Worm (Caenorhabditis elegans) whole organism, L2 larva: ENCODE data around the gene ubc-19.
A peak's percentile ranks its signal among the peaks of the same experiment; 100 is the strongest.

Source experiments
- C34F6.9 ChIP-seq: fragments of 150-350 bp; optimal IDR thresholded peaks from 2 replicates; lab custom pipeline; 2014; ENCODE audit warnings: missing biosample characterization, missing genetic modification characterization
- F13H6.1 ChIP-seq: sonication (generic microtip); optimal IDR thresholded peaks from 2 replicates; lab custom pipeline; 2016; ENCODE audit warnings: missing genetic modification characterization, missing compliant biosample characterization
- R02D3.7 ChIP-seq: fragments of 150-350 bp; optimal IDR thresholded peaks from 2 replicates; lab custom pipeline; 2014; ENCODE audit warnings: missing biosample characterization, missing genetic modification characterization
- ZK546.5 ChIP-seq: sonication (generic microtip); optimal IDR thresholded peaks from 2 replicates; lab custom pipeline; 2017; ENCODE audit warnings: missing biosample characterization, missing genetic modification characterization
- aly-2 ChIP-seq: fragments of 150-350 bp; optimal IDR thresholded peaks from 2 replicates; lab custom pipeline; 2014; ENCODE audit warnings: missing biosample characterization, missing genetic modification characterization
- ama-1 ChIP-seq: fragments of 150-350 bp; optimal IDR thresholded peaks from 2 replicates; lab custom pipeline; 2018; ENCODE audit warnings: inconsistent platforms
- blmp-1 ChIP-seq: sonication (generic microtip); optimal IDR thresholded peaks from 2 replicates; lab custom pipeline; 2017; ENCODE audit warnings: missing genetic modification characterization, mild to moderate bottlenecking, missing compliant biosample characterization, antibody characterized with exemption, moderate library complexity; ENCODE audit not compliant: insufficient read depth
- ceh-16 ChIP-seq: fragments of 150-350 bp; optimal IDR thresholded peaks from 2 replicates; lab custom pipeline; 2014; ENCODE audit warnings: missing biosample characterization, missing genetic modification characterization
- ceh-82 ChIP-seq: fragments of 150-350 bp; optimal IDR thresholded peaks from 2 replicates; lab custom pipeline; 2014; ENCODE audit warnings: missing biosample characterization, missing genetic modification characterization
- crh-2 ChIP-seq: sonication (generic microtip); optimal IDR thresholded peaks from 2 replicates; lab custom pipeline; 2017; ENCODE audit warnings: missing biosample characterization, missing genetic modification characterization
- elt-1 ChIP-seq: fragments of 150-350 bp; optimal IDR thresholded peaks from 2 replicates; lab custom pipeline; 2014; ENCODE audit warnings: missing biosample characterization, missing genetic modification characterization
- elt-3 ChIP-seq: sonication (generic microtip); optimal IDR thresholded peaks from 2 replicates; lab custom pipeline; 2017; ENCODE audit warnings: missing biosample characterization, missing genetic modification characterization
- fos-1 ChIP-seq: fragments of 150-350 bp; optimal IDR thresholded peaks from 2 replicates; lab custom pipeline; 2014; ENCODE audit warnings: missing biosample characterization, missing genetic modification characterization
- gmeb-1 ChIP-seq: fragments of 150-350 bp; optimal IDR thresholded peaks from 2 replicates; lab custom pipeline; 2014; ENCODE audit warnings: missing biosample characterization, missing genetic modification characterization
- lin-11 ChIP-seq: fragments of 150-350 bp; sonication (generic microtip); optimal IDR thresholded peaks from 2 replicates; lab custom pipeline; 2014; ENCODE audit warnings: missing biosample characterization, missing genetic modification characterization, inconsistent platforms, mixed read lengths
- lin-13 ChIP-seq: fragments of 150-350 bp; optimal IDR thresholded peaks from 2 replicates; lab custom pipeline; 2014; ENCODE audit warnings: missing biosample characterization, missing genetic modification reagents, missing genetic modification characterization
- lin-39 ChIP-seq: fragments of 150-350 bp; optimal IDR thresholded peaks from 2 replicates; lab custom pipeline; 2014; ENCODE audit warnings: missing biosample characterization, missing genetic modification reagents, missing genetic modification characterization
- lsy-2 ChIP-seq, 2 experiments: fragments of 150-350 bp in 1 of 2; sonication (generic microtip) in 1 of 2; optimal IDR thresholded peaks; 2 replicates each; lab custom pipeline; 2014 to 2017; ENCODE audit warnings: missing biosample characterization in 2 of 2, missing genetic modification characterization in 2 of 2
- mab-5 ChIP-seq: fragments of 150-350 bp; optimal IDR thresholded peaks from 2 replicates; lab custom pipeline; 2014; ENCODE audit warnings: missing biosample characterization, missing genetic modification characterization
- mbf-1 ChIP-seq: sonication (generic microtip); optimal IDR thresholded peaks from 2 replicates; lab custom pipeline; 2017; ENCODE audit warnings: missing biosample characterization, missing genetic modification characterization
- mdl-1 ChIP-seq, 2 experiments: fragments of 150-350 bp in 1 of 2; sonication (generic microtip) in 1 of 2; optimal IDR thresholded peaks; 2 replicates each; lab custom pipeline; 2017; ENCODE audit warnings: missing biosample characterization in 2 of 2, missing genetic modification characterization in 2 of 2
- nhr-10 ChIP-seq: sonication (generic microtip); optimal IDR thresholded peaks from 2 replicates; lab custom pipeline; 2017; ENCODE audit warnings: missing biosample characterization, missing genetic modification characterization
- nhr-11 ChIP-seq: fragments of 150-350 bp; optimal IDR thresholded peaks from 2 replicates; lab custom pipeline; 2014; ENCODE audit warnings: missing biosample characterization, missing genetic modification characterization
- nhr-129 ChIP-seq: fragments of 150-350 bp; optimal IDR thresholded peaks from 2 replicates; lab custom pipeline; 2014; ENCODE audit warnings: missing biosample characterization, missing genetic modification characterization
- nhr-21 ChIP-seq: fragments of 150-350 bp; optimal IDR thresholded peaks from 2 replicates; lab custom pipeline; 2014; ENCODE audit warnings: missing biosample characterization, missing genetic modification characterization
- nhr-25 ChIP-seq: fragments of 150-350 bp; sonication (generic microtip); optimal IDR thresholded peaks from 3 replicates; lab custom pipeline; 2014; ENCODE audit warnings: missing biosample characterization, missing genetic modification characterization
- nhr-6 ChIP-seq: fragments of 150-350 bp; optimal IDR thresholded peaks from 2 replicates; lab custom pipeline; 2014; ENCODE audit warnings: missing biosample characterization, missing genetic modification characterization
- nhr-77 ChIP-seq: fragments of 150-350 bp; optimal IDR thresholded peaks from 2 replicates; lab custom pipeline; 2014; ENCODE audit warnings: missing biosample characterization, missing genetic modification characterization
- peb-1 ChIP-seq: fragments of 150-350 bp; optimal IDR thresholded peaks from 2 replicates; lab custom pipeline; 2014; ENCODE audit warnings: missing biosample characterization, missing genetic modification characterization
- sem-4 ChIP-seq: fragments of 150-350 bp; optimal IDR thresholded peaks from 2 replicates; lab custom pipeline; 2014; ENCODE audit warnings: missing biosample characterization, missing genetic modification reagents, missing genetic modification characterization
- skn-1 ChIP-seq: sonication (generic microtip); optimal IDR thresholded peaks from 2 replicates; lab custom pipeline; 2017; ENCODE audit warnings: missing biosample characterization, missing genetic modification characterization
- sma-3 ChIP-seq: sonication (generic microtip); optimal IDR thresholded peaks from 2 replicates; lab custom pipeline; 2016; ENCODE audit warnings: missing genetic modification reagents, missing genetic modification characterization, missing compliant biosample characterization
- sma-9 ChIP-seq, 2 experiments: fragments of 150-350 bp in 1 of 2; sonication (generic microtip) in 1 of 2; optimal IDR thresholded peaks; 2 replicates each; lab custom pipeline; 2014 to 2016; ENCODE audit warnings: missing genetic modification characterization in 2 of 2, mild to moderate bottlenecking in 1 of 2, missing biosample characterization in 1 of 2, missing compliant biosample characterization in 1 of 2, missing genetic modification reagents in 1 of 2, moderate library complexity in 1 of 2
- snpc-4 ChIP-seq: fragments of 150-350 bp; optimal IDR thresholded peaks from 2 replicates; lab custom pipeline; 2014; ENCODE audit warnings: missing biosample characterization, missing genetic modification characterization
- unc-39 ChIP-seq: fragments of 150-350 bp; optimal IDR thresholded peaks from 2 replicates; lab custom pipeline; 2014; ENCODE audit warnings: missing biosample characterization, missing genetic modification characterization
- unc-55 ChIP-seq: fragments of 150-350 bp; sonication (generic microtip); optimal IDR thresholded peaks from 3 replicates; lab custom pipeline; 2014; ENCODE audit warnings: missing biosample characterization, missing genetic modification reagents, missing genetic modification characterization
- zag-1 ChIP-seq: fragments of 150-350 bp; optimal IDR thresholded peaks from 2 replicates; lab custom pipeline; 2014; ENCODE audit warnings: missing biosample characterization, missing genetic modification characterization
- ztf-1 ChIP-seq: fragments of 200-800 bp; sonication (Bioruptor generic); conservative IDR thresholded peaks from 2 replicates; pipeline ENCODE4 v1.3.6; 2022; ENCODE audit warnings: missing genetic modification characterization, missing compliant biosample characterization
- ztf-11 ChIP-seq: sonication (generic microtip); optimal IDR thresholded peaks from 2 replicates; lab custom pipeline; 2017; ENCODE audit warnings: missing biosample characterization, missing genetic modification characterization

ubc-19 gene

DNA sequence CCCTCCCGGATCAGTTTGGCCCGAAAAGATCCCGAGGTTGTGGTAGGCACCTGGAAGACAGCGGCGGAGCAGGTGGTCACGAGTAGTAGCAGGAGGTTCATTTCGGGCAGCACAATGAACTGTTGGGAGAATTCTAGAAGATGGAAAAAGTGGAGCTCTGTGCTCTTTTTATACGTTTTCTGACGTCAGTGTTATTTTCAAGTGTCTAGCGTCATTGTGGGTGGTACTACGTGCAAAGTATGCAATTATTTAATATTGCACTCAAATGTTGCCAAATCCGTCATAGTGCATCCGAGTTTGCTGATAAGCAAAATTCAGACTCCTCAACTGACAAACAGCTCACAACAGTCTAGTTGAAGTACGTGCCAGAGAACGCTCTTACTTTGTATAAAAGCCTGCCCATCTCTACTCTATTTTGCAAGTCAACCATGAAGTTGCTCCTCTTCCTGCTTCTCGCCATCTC lies 42.0 kb upstream of the ubc-19 start, which contains the start of the genes asp-18 and scl-19:
asp-18 (minus strand) TSS at position 101 of the 463 bp plus-strand sequence.
scl-19 (plus strand) TSS at position 413 of the 463 bp plus-strand sequence.
- TF ChIP-seq unc-39 (tag; lab: Kevin White, UChicago) (no peak), elt-3 (no peak), skn-1 (tag; lab: Kevin White, UChicago) (no peak), F13H6.1 (tag; lab: Kevin White, UChicago) (no peak), ztf-11 (tag; lab: Kevin White, UChicago) (no peak), nhr-11 (tag; lab: Kevin White, UChicago) (no peak), lsy-2 (tag; optimal IDR thresholded peaks at IDR 0.05; lab: Kevin White, UChicago) (no peak), R02D3.7 (no peak), ztf-1 (GFP tag; lab: Robert Waterston, UW) (no peak), fos-1 (no peak), aly-2 (tag; lab: Kevin White, UChicago) (no peak), sma-3 (GFP tag; lab: Kevin White, UChicago) (no peak), zag-1 (no peak), sma-9 (GFP tag; optimal IDR thresholded peaks at IDR 0.05; lab: Kevin White, UChicago) (no peak), sma-9 (tag; optimal IDR thresholded peaks at IDR 0.05; lab: Kevin White, UChicago) (no peak), nhr-21 (tag; lab: Kevin White, UChicago) (no peak), ceh-82 (tag; lab: Kevin White, UChicago) (no peak), sem-4 (tag; lab: Kevin White, UChicago) (no peak), nhr-25 (tag; lab: Kevin White, UChicago) (no peak), ZK546.5 (tag; lab: Kevin White, UChicago) (no peak)

DNA sequence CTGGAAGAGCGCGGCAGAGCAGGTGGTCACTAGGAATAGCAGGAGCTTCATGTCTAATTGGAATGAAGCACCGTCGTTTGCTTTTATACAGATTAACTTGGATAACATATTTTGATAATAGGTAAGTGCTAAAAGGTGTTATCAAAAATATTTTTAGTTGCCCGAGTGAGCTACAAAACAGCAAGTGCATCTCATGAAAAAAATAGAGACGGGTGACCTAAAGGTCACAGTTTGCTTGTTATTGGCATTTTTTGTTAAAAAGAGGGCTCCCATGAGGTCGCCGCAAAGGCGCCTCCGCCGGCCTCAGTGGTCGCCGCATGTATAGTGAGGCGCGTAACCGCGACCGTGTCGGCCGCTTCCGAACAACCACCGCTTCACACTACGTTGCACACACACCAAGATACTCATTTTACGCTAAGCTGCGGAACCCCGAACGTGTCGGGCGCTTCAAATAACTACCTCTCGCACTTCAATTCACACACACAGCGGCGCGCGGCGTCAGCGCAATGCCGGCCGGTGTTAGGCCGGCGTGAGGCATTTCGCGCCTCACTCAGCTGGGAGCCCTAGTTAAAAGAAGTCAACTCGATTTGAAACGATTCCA lies 39.9 kb upstream of the ubc-19 start, which contains the start of gene asp-19:
asp-19 (minus strand) TSS at position 51 of the 601 bp plus-strand sequence.
- no peak for TF ChIP-seq ztf-1 (GFP tag; lab: Robert Waterston, UW)
- TF ChIP-seq peb-1 (tag; lab: Kevin White, UChicago) = no peak

DNA sequence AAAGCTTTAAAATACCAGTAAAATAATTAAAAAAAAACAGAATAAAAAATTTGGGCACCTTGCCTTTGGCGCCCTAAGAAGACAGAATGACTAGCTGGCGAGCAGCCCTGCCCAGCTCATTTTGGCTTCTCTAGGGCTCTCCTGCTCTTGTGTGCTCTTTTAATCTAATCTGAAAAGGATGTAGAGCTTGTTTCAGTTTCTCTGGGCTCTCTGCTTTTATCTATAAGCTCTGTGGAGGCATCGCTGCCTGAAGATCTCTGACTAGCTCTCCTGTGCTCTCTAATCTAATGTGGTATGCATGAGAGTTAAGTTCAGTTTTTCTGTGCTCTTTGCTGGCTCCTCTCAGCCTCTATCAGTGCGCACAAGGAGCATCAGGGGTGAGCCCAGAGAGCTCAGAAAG lies 36.3 kb upstream of the ubc-19 start:
- TF ChIP-seq mbf-1 (tag; lab: Kevin White, UChicago) = no peak
- TF ChIP-seq unc-55 (GFP tag; lab: Kevin White, UChicago) = peak; percentile 23
- TF ChIP-seq ZK546.5 (tag; lab: Kevin White, UChicago) = no peak
- TF ChIP-seq ztf-11 (tag; lab: Kevin White, UChicago) = no peak
- no peak for TF ChIP-seq zag-1
- TF ChIP-seq C34F6.9 (tag; lab: Kevin White, UChicago) = peak; percentile 21

ce11 chrV:18724076-18724475 lies 34.5 kb upstream of the ubc-19 start:
- TF ChIP-seq peb-1 (tag; lab: Kevin White, UChicago) = no peak
- TF ChIP-seq skn-1 (tag; lab: Kevin White, UChicago) = no peak
- no peak for TF ChIP-seq nhr-11 (tag; lab: Kevin White, UChicago)
- TF ChIP-seq unc-39 (tag; lab: Kevin White, UChicago) = no peak
- TF ChIP-seq blmp-1 (tag; lab: Kevin White, UChicago) = no peak
- no peak for TF ChIP-seq gmeb-1 (tag; lab: Kevin White, UChicago)
- no peak for TF ChIP-seq nhr-129
- no peak for TF ChIP-seq unc-55 (GFP tag; lab: Kevin White, UChicago)
- TF ChIP-seq ceh-16 (tag; lab: Kevin White, UChicago) = no peak
- TF ChIP-seq mab-5 (tag; lab: Kevin White, UChicago) = no peak
- no peak for TF ChIP-seq nhr-77 (tag; lab: Kevin White, UChicago)
- TF ChIP-seq elt-1 = no peak
- TF ChIP-seq lin-13 (GFP tag; lab: Kevin White, UChicago) = no peak
- no peak for TF ChIP-seq nhr-25 (tag; lab: Kevin White, UChicago)
- no peak for TF ChIP-seq mbf-1 (tag; lab: Kevin White, UChicago)

DNA sequence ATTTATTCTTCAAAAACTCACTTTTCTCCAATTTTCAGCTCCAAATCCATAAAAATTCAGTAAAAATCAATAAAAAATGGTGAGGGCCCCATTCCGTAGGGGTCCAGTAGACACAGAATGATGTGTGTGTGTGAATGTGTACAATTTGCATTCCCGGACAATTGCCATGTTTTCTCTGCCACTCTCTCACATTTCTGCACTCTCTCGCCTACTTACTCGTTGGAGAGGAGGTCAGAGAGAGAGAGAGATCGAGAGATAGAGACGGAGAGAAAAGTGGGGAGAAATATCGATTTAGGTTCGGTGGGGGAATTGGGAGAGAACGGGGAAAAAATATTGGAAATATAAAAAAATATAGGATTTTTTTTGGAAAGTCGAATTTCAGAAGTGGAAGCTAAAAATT lies 34.0 kb upstream of the ubc-19 start:
- TF ChIP-seq unc-55 (GFP tag; lab: Kevin White, UChicago) (peak; percentile 76), snpc-4 (tag; lab: Kevin White, UChicago) (peak; percentile 80), lin-11 (tag; lab: Kevin White, UChicago) (no peak), mab-5 (tag; lab: Kevin White, UChicago) (peak; percentile 87), sma-3 (GFP tag; lab: Kevin White, UChicago) (no peak), F13H6.1 (tag; lab: Kevin White, UChicago) (peak; percentile 89), nhr-129 (peak; percentile 83), sem-4 (tag; lab: Kevin White, UChicago) (peak; percentile 46), nhr-10 (tag; lab: Kevin White, UChicago) (no peak), C34F6.9 (tag; lab: Kevin White, UChicago) (peak; percentile 93), nhr-21 (tag; lab: Kevin White, UChicago) (peak; percentile 58), mdl-1 (tag; optimal IDR thresholded peaks at IDR 0.05; lab: Kevin White, UChicago) (peak; percentile 16 to 66), nhr-25 (tag; lab: Kevin White, UChicago) (peak; percentile 74), lin-13 (GFP tag; lab: Kevin White, UChicago) (peak; percentile 79), crh-2 (tag; lab: Kevin White, UChicago) (peak; percentile 89), skn-1 (tag; lab: Kevin White, UChicago) (no peak), lsy-2 (tag; optimal IDR thresholded peaks at IDR 0.05; lab: Kevin White, UChicago) (peak; percentile 72 to 92), fos-1 (peak; percentile 70), ceh-82 (tag; lab: Kevin White, UChicago) (peak; percentile 34), zag-1 (peak; percentile 72), nhr-6 (tag; lab: Kevin White, UChicago) (peak; percentile 67), unc-39 (tag; lab: Kevin White, UChicago) (no peak), mbf-1 (tag; lab: Kevin White, UChicago) (no peak), ama-1 (lab: Kevin White, UChicago) (no peak), lin-39 (no peak), gmeb-1 (tag; lab: Kevin White, UChicago) (peak; percentile 85)
